Worm (Caenorhabditis elegans) whole organism, early embryonic: ENCODE data around the gene F54D11.4.

Experiments
- F13C5.2 ChIP-seq: sonication (generic microtip); optimal IDR thresholded peaks from 2 replicates; lab custom pipeline; 2017; ENCODE audit warnings: mild to moderate bottlenecking, missing genetic modification characterization, inconsistent platforms, missing compliant biosample characterization
- ama-1 ChIP-seq: fragments of 150-350 bp; optimal IDR thresholded peaks from 2 replicates; lab custom pipeline; 2014
- hnd-1 ChIP-seq: sonication (generic microtip); optimal IDR thresholded peaks from 2 replicates; lab custom pipeline; 2016; ENCODE audit warnings: missing genetic modification characterization, missing compliant biosample characterization

- no peak for TF ChIP-seq ama-1 (lab: Kevin White, UChicago)
- TF ChIP-seq F13C5.2 (tag; lab: Kevin White, UChicago) = no peak
- TF ChIP-seq hnd-1 (tag; lab: Kevin White, UChicago) = no peak
These were observed 10.4 kb downstream of the F54D11.4 start for ce11 chrV:4626344-4626743.
